Worm (Caenorhabditis elegans) whole organism, young adult: ENCODE results near the gene H01G02.1.

Experiments used
- B0019.2 ChIP-seq: fragments of 200-800 bp; sonication (Bioruptor generic); conservative IDR thresholded peaks from 2 replicates; pipeline ENCODE4 v1.3.6; 2022; ENCODE audit warnings: missing genetic modification reagents, missing genetic modification characterization, missing compliant biosample characterization
- B0035.1 ChIP-seq: sonication (generic microtip); optimal IDR thresholded peaks from 2 replicates; lab custom pipeline; 2016; ENCODE audit warnings: missing genetic modification characterization, mild to moderate bottlenecking, missing compliant biosample characterization, missing genotype, missing genetic modification reagents
- B0336.3 ChIP-seq: fragments of 200-800 bp; sonication (Bioruptor generic); IDR thresholded peaks from 2 replicates; pipeline ENCODE4 v1.3.6; 2022; ENCODE audit warnings: missing genetic modification characterization, missing compliant biosample characterization
- D2030.7 ChIP-seq: fragments of 200-800 bp; sonication (Bioruptor generic); IDR thresholded peaks from 2 replicates; pipeline ENCODE4 v1.3.6; 2022; ENCODE audit warnings: missing genetic modification reagents, missing genetic modification characterization, missing compliant biosample characterization
- F23B12.7 ChIP-seq: sonication (generic microtip); optimal IDR thresholded peaks from 2 replicates; lab custom pipeline; 2017; ENCODE audit warnings: missing genetic modification characterization, mild to moderate bottlenecking, missing compliant biosample characterization, antibody characterized with exemption, moderate library complexity; ENCODE audit not compliant: insufficient read depth
- F57A8.1 ChIP-seq: fragments of 200-800 bp; sonication (Bioruptor generic); optimal IDR thresholded peaks from 2 replicates; lab custom pipeline; 2018; ENCODE audit warnings: mild to moderate bottlenecking, missing genetic modification characterization, moderate library complexity, missing compliant biosample characterization
- Y53G8AR.9 ChIP-seq: fragments of 200-800 bp; sonication (Bioruptor generic); conservative IDR thresholded peaks from 2 replicates; pipeline ENCODE4 v1.3.6; 2022; ENCODE audit warnings: missing genetic modification reagents, missing genetic modification characterization, missing compliant biosample characterization
- Y79H2A.3 ChIP-seq: fragments of 200-800 bp; sonication (Bioruptor generic); conservative IDR thresholded peaks from 2 replicates; pipeline ENCODE4 v1.3.6; 2022; ENCODE audit warnings: missing genetic modification reagents, missing genetic modification characterization, missing compliant biosample characterization
- ZK185.1 ChIP-seq: sonication (generic microtip); optimal IDR thresholded peaks from 2 replicates; lab custom pipeline; 2016; ENCODE audit warnings: mild to moderate bottlenecking, missing genetic modification characterization, missing compliant biosample characterization; ENCODE audit not compliant: poor library complexity, severe bottlenecking
- akir-1 ChIP-seq: fragments of 200-800 bp; sonication (Bioruptor generic); optimal IDR thresholded peaks from 2 replicates; lab custom pipeline; 2018; ENCODE audit warnings: mild to moderate bottlenecking, missing genetic modification characterization, moderate library complexity, missing compliant biosample characterization
- aptf-2 ChIP-seq: fragments of 200-800 bp; sonication (Bioruptor generic); conservative IDR thresholded peaks from 2 replicates; pipeline ENCODE4 v1.3.6; 2022; ENCODE audit warnings: missing genetic modification reagents, missing genetic modification characterization, missing compliant biosample characterization
- aptf-3 ChIP-seq: fragments of 200-800 bp; sonication (Bioruptor generic); IDR thresholded peaks from 2 replicates; pipeline ENCODE4 v1.3.6; 2022; ENCODE audit warnings: missing genetic modification characterization, missing compliant biosample characterization
- atf-7 ChIP-seq: sonication (generic microtip); optimal IDR thresholded peaks from 2 replicates; lab custom pipeline; 2017; ENCODE audit warnings: mild to moderate bottlenecking, missing genetic modification characterization, missing compliant biosample characterization
- athp-1 ChIP-seq: sonication (generic microtip); optimal IDR thresholded peaks from 2 replicates; lab custom pipeline; 2017; ENCODE audit warnings: mild to moderate bottlenecking, missing genetic modification characterization, missing compliant biosample characterization
- attf-3 ChIP-seq: fragments of 200-800 bp; sonication (Bioruptor generic); conservative IDR thresholded peaks from 2 replicates; pipeline ENCODE4 v1.3.6; 2022; ENCODE audit warnings: missing genetic modification reagents, missing genetic modification characterization, missing compliant biosample characterization
- cebp-2 ChIP-seq: fragments of 200-800 bp; sonication (Bioruptor generic); IDR thresholded peaks from 2 replicates; pipeline ENCODE4 v1.3.6; 2022; ENCODE audit warnings: missing genetic modification characterization, missing compliant biosample characterization
- chd-7 ChIP-seq: sonication (generic microtip); optimal IDR thresholded peaks from 2 replicates; lab custom pipeline; 2016; ENCODE audit warnings: mild to moderate bottlenecking, missing genetic modification characterization, moderate library complexity, missing compliant biosample characterization
- die-1 ChIP-seq: sonication (generic microtip); optimal IDR thresholded peaks from 2 replicates; lab custom pipeline; 2016; ENCODE audit warnings: missing genotype, mild to moderate bottlenecking, missing genetic modification characterization, missing compliant biosample characterization
- dox-1 ChIP-seq: fragments of 200-800 bp; sonication (Bioruptor generic); IDR thresholded peaks from 2 replicates; pipeline ENCODE4 v1.3.6; 2022; ENCODE audit warnings: missing genetic modification reagents, missing genetic modification characterization, missing compliant biosample characterization
- efl-1 ChIP-seq: fragments of 150-350 bp; optimal IDR thresholded peaks from 2 replicates; lab custom pipeline; 2014; ENCODE audit warnings: missing biosample characterization, missing genetic modification reagents, missing genetic modification characterization
- egl-44 ChIP-seq: fragments of 200-800 bp; sonication (Bioruptor generic); IDR thresholded peaks from 2 replicates; pipeline ENCODE4 v1.3.6; 2022; ENCODE audit warnings: missing genetic modification reagents, missing genetic modification characterization, missing compliant biosample characterization
- ekl-4 ChIP-seq: fragments of 200-800 bp; sonication (Bioruptor generic); IDR thresholded peaks from 2 replicates; pipeline ENCODE4 v1.3.6; 2022; ENCODE audit warnings: missing genetic modification reagents, missing genetic modification characterization, missing compliant biosample characterization
- fkh-3 ChIP-seq: sonication (generic microtip); optimal IDR thresholded peaks from 2 replicates; lab custom pipeline; 2016; ENCODE audit warnings: mild to moderate bottlenecking, missing genetic modification characterization, missing compliant biosample characterization
- hmg-1.2 ChIP-seq: fragments of 200-800 bp; sonication (Bioruptor generic); IDR thresholded peaks from 2 replicates; pipeline ENCODE4 v1.3.6; 2022; ENCODE audit warnings: missing genetic modification reagents, missing genetic modification characterization, missing compliant biosample characterization
- hrde-1 ChIP-seq: sonication (generic microtip); optimal IDR thresholded peaks from 2 replicates; lab custom pipeline; 2016; ENCODE audit warnings: missing genetic modification characterization, mild to moderate bottlenecking, missing compliant biosample characterization, moderate library complexity, missing genotype, missing genetic modification reagents, borderline replicate concordance
- hsf-1 ChIP-seq: fragments of 200-800 bp; sonication (Bioruptor generic); IDR thresholded peaks from 2 replicates; pipeline ENCODE4 v1.3.6; 2022; ENCODE audit warnings: missing genetic modification reagents, missing genetic modification characterization, missing compliant biosample characterization
- let-607 ChIP-seq, 2 experiments: fragments of 200-800 bp in 1 of 2; sonication (Bioruptor generic) in 1 of 2; sonication (generic microtip) in 1 of 2; optimal IDR thresholded peaks; 2 replicates each; lab custom pipeline; 2016 to 2018; ENCODE audit warnings: mild to moderate bottlenecking in 2 of 2, missing compliant biosample characterization in 2 of 2, missing genetic modification characterization in 2 of 2, moderate library complexity in 2 of 2, missing genotype in 1 of 2
- madf-8 ChIP-seq: fragments of 200-800 bp; sonication (Bioruptor generic); conservative IDR thresholded peaks from 2 replicates; pipeline ENCODE4 v1.3.6; 2022; ENCODE audit warnings: missing genetic modification reagents, missing genetic modification characterization, missing compliant biosample characterization
- mcd-1 ChIP-seq: fragments of 200-800 bp; sonication (Bioruptor generic); IDR thresholded peaks from 2 replicates; pipeline ENCODE4 v1.3.6; 2022; ENCODE audit warnings: missing genetic modification reagents, missing genetic modification characterization, missing compliant biosample characterization
- mxl-1 ChIP-seq: sonication (generic microtip); optimal IDR thresholded peaks from 2 replicates; lab custom pipeline; 2016; ENCODE audit warnings: missing genetic modification characterization, missing compliant biosample characterization
- nfya-2 ChIP-seq: fragments of 200-800 bp; sonication (Bioruptor generic); IDR thresholded peaks from 2 replicates; pipeline ENCODE4 v1.3.6; 2022; ENCODE audit warnings: missing genetic modification reagents, missing genetic modification characterization, missing compliant biosample characterization
- nhr-179 ChIP-seq: sonication (generic microtip); optimal IDR thresholded peaks from 2 replicates; lab custom pipeline; 2016; ENCODE audit warnings: mild to moderate bottlenecking, missing genetic modification characterization, missing compliant biosample characterization
- rec-8 ChIP-seq, 2 experiments: sonication (generic microtip); optimal IDR thresholded peaks; 2 replicates each; lab custom pipeline; 2016; ENCODE audit warnings: mild to moderate bottlenecking in 2 of 2, missing genetic modification characterization in 2 of 2, missing genetic modification reagents in 2 of 2, missing genotype in 2 of 2, missing biosample characterization in 1 of 2, missing compliant biosample characterization in 1 of 2, moderate library complexity in 1 of 2
- rpc-1 ChIP-seq, 2 experiments: fragments of 150-350 bp in 1 of 2; sonication (generic microtip) in 1 of 2; optimal IDR thresholded peaks; 2 replicates each; lab custom pipeline; 2014 to 2018; ENCODE audit warnings: missing biosample characterization in 1 of 2, missing genetic modification characterization in 1 of 2, missing genetic modification reagents in 1 of 2, missing genotype in 1 of 2
- somi-1 ChIP-seq: fragments of 200-800 bp; sonication (Bioruptor generic); optimal IDR thresholded peaks from 2 replicates; lab custom pipeline; 2018; ENCODE audit warnings: mild to moderate bottlenecking, missing genetic modification characterization, missing compliant biosample characterization
- tbp1 ChIP-seq: fragments of 200-800 bp; sonication (Bioruptor generic); optimal IDR thresholded peaks from 2 replicates; lab custom pipeline; 2018; ENCODE audit warnings: mild to moderate bottlenecking, missing genetic modification characterization, missing compliant biosample characterization
- unc-130 ChIP-seq: sonication (generic microtip); optimal IDR thresholded peaks from 2 replicates; lab custom pipeline; 2016; ENCODE audit warnings: missing genetic modification reagents, missing genetic modification characterization, missing compliant biosample characterization
- zfh-2 ChIP-seq: fragments of 200-800 bp; sonication (Bioruptor generic); conservative IDR thresholded peaks from 2 replicates; pipeline ENCODE4 v1.3.6; 2022; ENCODE audit warnings: missing genetic modification reagents, missing genetic modification characterization, missing compliant biosample characterization
- ztf-18 ChIP-seq: sonication (generic microtip); optimal IDR thresholded peaks from 2 replicates; lab custom pipeline; 2016; ENCODE audit warnings: missing genotype, mild to moderate bottlenecking, missing genetic modification characterization, missing compliant biosample characterization
- ztf-25 ChIP-seq: fragments of 200-800 bp; sonication (Bioruptor generic); IDR thresholded peaks from 2 replicates; pipeline ENCODE4 v1.3.6; 2022; ENCODE audit warnings: missing genetic modification reagents, missing genetic modification characterization, missing compliant biosample characterization
- ztf-26 ChIP-seq: sonication (generic microtip); optimal IDR thresholded peaks from 2 replicates; lab custom pipeline; 2017; ENCODE audit warnings: missing genetic modification characterization, missing compliant biosample characterization

Gene H01G02.1

ce11 chrIV:11820067-11820913, 16.3 kb upstream of the H01G02.1 start (continued):
- TF ChIP-seq cebp-2 (GFP tag; lab: Robert Waterston, UW), result 0 out of 2 replicates have a peak, but pooled peaks have one; percentile 21
- TF ChIP-seq hrde-1 (tag; lab: Kevin White, UChicago), result peak; percentile 60
- TF ChIP-seq madf-8 (GFP tag; lab: Robert Waterston, UW), result peak; percentile 31
- TF ChIP-seq die-1 (tag; lab: Kevin White, UChicago), result no peak
- TF ChIP-seq aptf-3, result no peak
- peak; percentile 12; the same call in 1 of the 2 replicates for TF ChIP-seq mcd-1 (GFP tag; lab: Robert Waterston, UW)
- TF ChIP-seq rec-8 (tag; optimal IDR thresholded peaks at IDR 0.05; lab: Kevin White, UChicago), result no peak
- peak; percentile 79 for TF ChIP-seq hsf-1 (GFP tag; lab: Robert Waterston, UW)
- peak; percentile 70; the same call in 1 of the 2 replicates for TF ChIP-seq Y53G8AR.9 (GFP tag; lab: Robert Waterston, UW)
- peak; percentile 44 for TF ChIP-seq atf-7 (tag; lab: Kevin White, UChicago)
- TF ChIP-seq dox-1, result 0 out of 2 replicates have a peak, but pooled peaks have one; percentile 22
- no peak; the same call in 1 of the 2 replicates for TF ChIP-seq B0019.2
- TF ChIP-seq rpc-1 (optimal IDR thresholded peaks at IDR 0.05; lab: Kevin White, UChicago), result no peak
- TF ChIP-seq rpc-1 (tag; optimal IDR thresholded peaks at IDR 0.05; lab: Kevin White, UChicago), result no peak
- 0 out of 2 replicates have a peak, but pooled peaks have one; percentile 27 for TF ChIP-seq attf-3
- no peak for TF ChIP-seq aptf-2 (GFP tag; lab: Robert Waterston, UW)
- TF ChIP-seq ztf-25 (GFP tag; lab: Robert Waterston, UW), result peak; percentile 79; the same call in 1 of the 2 replicates
- TF ChIP-seq athp-1 (tag; lab: Kevin White, UChicago), result peak; percentile 79
- no peak for TF ChIP-seq let-607 (tag; optimal IDR thresholded peaks at IDR 0.05; lab: Kevin White, UChicago)
- peak; percentile 42; the same call in 1 of the 2 replicates for TF ChIP-seq hmg-1.2
- 0 out of 2 replicates have a peak, but pooled peaks have one; percentile 7 for TF ChIP-seq egl-44
- TF ChIP-seq ztf-26, result no peak
- peak; percentile 92 for TF ChIP-seq Y79H2A.3 (GFP tag; lab: Robert Waterston, UW)
- peak; percentile 42 for TF ChIP-seq unc-130 (GFP tag; lab: Kevin White, UChicago)
- no peak for TF ChIP-seq nhr-179
- peak; percentile 27 for TF ChIP-seq D2030.7 (GFP tag; lab: Robert Waterston, UW)
- peak; percentile 8 for TF ChIP-seq B0035.1 (tag; lab: Kevin White, UChicago)
- peak; percentile 58 for TF ChIP-seq tbp1
- no peak for TF ChIP-seq F57A8.1 (GFP tag; lab: Kevin White, UChicago)
- TF ChIP-seq B0336.3 (GFP tag; lab: Robert Waterston, UW), result peak; percentile 72

- TF ChIP-seq ztf-18 (tag; lab: Kevin White, UChicago), result no peak
- 0 out of 2 replicates have a peak, but pooled peaks have one; percentile 11 for TF ChIP-seq zfh-2 (GFP tag; lab: Robert Waterston, UW)
Observed at ce11 chrIV:11813901-11814300, 9.9 kb upstream of the H01G02.1 start, which contains the start of gene M117.1. Gene M117.1, plus strand, starts transcription at chrIV:11814247.

DNA sequence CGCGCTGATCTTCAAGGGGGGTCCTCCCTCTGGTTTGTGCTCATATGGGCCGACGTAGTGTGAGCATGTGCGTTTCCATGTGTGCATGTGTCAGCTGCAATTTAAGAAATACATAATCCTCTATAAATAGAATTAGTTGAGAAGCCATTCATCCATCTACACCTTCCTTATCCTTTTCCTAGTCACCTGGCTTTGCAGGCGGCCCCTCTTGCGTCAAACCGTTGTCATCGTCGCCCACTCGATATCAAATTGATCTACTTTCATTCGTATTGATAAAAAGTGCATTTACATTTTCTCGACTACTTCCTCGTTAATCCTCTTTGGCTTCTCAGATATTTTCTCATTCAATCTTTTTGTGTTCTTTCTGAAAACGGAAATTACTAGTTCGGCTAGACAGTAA, 8.1 kb upstream of the H01G02.1 start:
- TF ChIP-seq efl-1 (GFP tag; lab: Kevin White, UChicago) (no peak), mxl-1 (no peak), ZK185.1 (tag; lab: Kevin White, UChicago) (no peak), fkh-3 (tag; lab: Kevin White, UChicago) (no peak), somi-1 (no peak), nhr-179 (no peak), ekl-4 (GFP tag; lab: Robert Waterston, UW) (no peak), nfya-2 (GFP tag; lab: Robert Waterston, UW) (no peak), akir-1 (GFP tag; lab: Kevin White, UChicago) (no peak), F23B12.7 (tag; lab: Kevin White, UChicago) (no peak), hsf-1 (GFP tag; lab: Robert Waterston, UW) (no peak), chd-7 (no peak)
